Worm (Caenorhabditis elegans): Measurements from ENCODE around the gene M117.4.

ce11 chrIV:11788383-11788963, 44.9 kb downstream of the M117.4 start:
- TF ChIP-seq skn-1 (tag; optimal IDR thresholded peaks at IDR 0.05) = no peak
- no peak for TF ChIP-seq nhr-77 (tag; optimal IDR thresholded peaks at IDR 0.05)
- TF ChIP-seq ztf-11 (tag; optimal IDR thresholded peaks at IDR 0.05) = no peak
- TF ChIP-seq elt-3 (tag; optimal IDR thresholded peaks at IDR 0.05) = no peak
- no peak for TF ChIP-seq elt-2 (tag; optimal IDR thresholded peaks at IDR 0.05)
- no peak for TF ChIP-seq ama-1 (optimal IDR thresholded peaks at IDR 0.05)
- peak; percentile 1 for TF ChIP-seq snpc-4 (tag; optimal IDR thresholded peaks at IDR 0.05)
- TF ChIP-seq daf-12 (tag; optimal IDR thresholded peaks at IDR 0.05) = no peak
- TF ChIP-seq fkh-2 (tag; optimal IDR thresholded peaks at IDR 0.05) = no peak
- TF ChIP-seq nhr-28 (tag; optimal IDR thresholded peaks at IDR 0.05) = no peak
- TF ChIP-seq unc-62 (GFP tag; optimal IDR thresholded peaks at IDR 0.05) = no peak

Data from whole organism, L3 larva.